Fruit fly (Drosophila melanogaster) whole organism, embryonic: ENCODE measurements around the gene HDAC6.
A peak's percentile ranks its signal among the peaks of the same experiment; 100 is the strongest.

Experiments
- ATbp ChIP-seq: fragments of 200-800 bp; sonication (Bioruptor generic); optimal IDR thresholded peaks from 2 replicates; lab custom pipeline; 2017; ENCODE audit warnings: missing biosample characterization, mild to moderate bottlenecking, missing genetic modification characterization, missing genetic modification reagents
- B-H1 ChIP-seq: fragments of 200-800 bp; sonication (Bioruptor generic); IDR thresholded peaks from 3 replicates; pipeline ENCODE4 v1.3.6; 2022; ENCODE audit warnings: missing biosample characterization, missing genetic modification characterization
- B-H2 ChIP-seq: fragments of 200-800 bp; sonication (Bioruptor generic); optimal IDR thresholded peaks from 2 replicates; lab custom pipeline; 2018; ENCODE audit warnings: missing biosample characterization, mild to moderate bottlenecking, missing genetic modification characterization
- BtbVII ChIP-seq: fragments of 200-800 bp; sonication (Bioruptor generic); optimal IDR thresholded peaks from 3 replicates; lab custom pipeline; 2017; ENCODE audit warnings: missing biosample characterization, mild to moderate bottlenecking, missing genetic modification characterization
- CG10654 ChIP-seq: fragments of 200-800 bp; sonication (Bioruptor generic); optimal IDR thresholded peaks from 2 replicates; lab custom pipeline; 2016; ENCODE audit warnings: missing biosample characterization, missing genetic modification characterization
- CG11504 ChIP-seq: fragments of 200-800 bp; sonication (Bioruptor generic); optimal IDR thresholded peaks from 3 replicates; lab custom pipeline; 2019; ENCODE audit warnings: missing biosample characterization, mild to moderate bottlenecking, missing genetic modification characterization, moderate library complexity
- CG1233 ChIP-seq: fragments of 200-800 bp; sonication (Bioruptor generic); optimal IDR thresholded peaks from 4 replicates; lab custom pipeline; 2018; ENCODE audit warnings: missing biosample characterization, mild to moderate bottlenecking, missing genetic modification characterization
- CG1602 ChIP-seq: fragments of 200-800 bp; sonication (Bioruptor generic); optimal IDR thresholded peaks from 3 replicates; lab custom pipeline; 2016; ENCODE audit warnings: missing biosample characterization, missing genetic modification characterization
- CG17829 ChIP-seq: fragments of 200-800 bp; optimal IDR thresholded peaks from 2 replicates; lab custom pipeline; 2019; ENCODE audit warnings: missing biosample characterization, mild to moderate bottlenecking, missing genetic modification characterization, moderate library complexity
- CG2678 ChIP-seq: fragments of 200-800 bp; sonication (Bioruptor generic); optimal IDR thresholded peaks from 3 replicates; lab custom pipeline; 2019; ENCODE audit warnings: missing biosample characterization, mild to moderate bottlenecking, missing genetic modification characterization, moderate library complexity
- CG3838 ChIP-seq: fragments of 200-800 bp; sonication (Bioruptor generic); optimal IDR thresholded peaks from 3 replicates; lab custom pipeline; 2016; ENCODE audit warnings: missing biosample characterization, missing genetic modification characterization
- CG4282 ChIP-seq: fragments of 200-800 bp; sonication (Bioruptor generic); optimal IDR thresholded peaks from 2 replicates; lab custom pipeline; 2016; ENCODE audit warnings: missing biosample characterization, missing genetic modification characterization
- CG4328 ChIP-seq: fragments of 200-800 bp; sonication (Bioruptor generic); optimal IDR thresholded peaks from 3 replicates; lab custom pipeline; 2017; ENCODE audit warnings: missing biosample characterization, missing genetic modification reagents, missing genetic modification characterization
- CG6683 ChIP-seq: fragments of 200-800 bp; sonication (Bioruptor generic); optimal IDR thresholded peaks from 2 replicates; lab custom pipeline; 2017; ENCODE audit warnings: missing biosample characterization, mild to moderate bottlenecking, missing genetic modification characterization, missing genetic modification reagents
- CG7372 ChIP-seq: fragments of 200-800 bp; sonication (Bioruptor generic); IDR thresholded peaks from 2 replicates; pipeline ENCODE4 v1.3.6; 2022; ENCODE audit warnings: missing biosample characterization, missing genetic modification characterization
- CG9797 ChIP-seq: fragments of 200-800 bp; sonication (Bioruptor generic); optimal IDR thresholded peaks from 3 replicates; lab custom pipeline; 2018; ENCODE audit warnings: missing biosample characterization, mild to moderate bottlenecking, missing genetic modification characterization
- Deaf1 ChIP-seq: fragments of 200-800 bp; optimal IDR thresholded peaks from 3 replicates; lab custom pipeline; 2019; ENCODE audit warnings: missing biosample characterization, mild to moderate bottlenecking, missing genetic modification characterization, moderate library complexity
- Dek ChIP-seq: fragments of 200-800 bp; sonication (Bioruptor generic); optimal IDR thresholded peaks from 3 replicates; lab custom pipeline; 2019; ENCODE audit warnings: missing biosample characterization, mild to moderate bottlenecking, missing genetic modification characterization, moderate library complexity
- Fer2 ChIP-seq: fragments of 200-800 bp; sonication (Bioruptor generic); optimal IDR thresholded peaks from 2 replicates; lab custom pipeline; 2018; ENCODE audit warnings: missing biosample characterization, mild to moderate bottlenecking, missing genetic modification characterization, moderate library complexity
- Gug ChIP-seq: fragments of 200-800 bp; sonication (Bioruptor generic); IDR thresholded peaks from 4 replicates; pipeline ENCODE4 v1.3.6; 2022; ENCODE audit warnings: missing biosample characterization, missing genetic modification characterization
- H15 ChIP-seq: fragments of 200-800 bp; sonication (Bioruptor generic); IDR thresholded peaks from 3 replicates; pipeline ENCODE4 v1.3.6; 2022; ENCODE audit warnings: missing biosample characterization, missing genetic modification characterization
- HLH4C ChIP-seq: fragments of 200-800 bp; sonication (Bioruptor generic); IDR thresholded peaks from 3 replicates; pipeline ENCODE4 v1.3.6; 2022; ENCODE audit warnings: missing biosample characterization, missing genetic modification characterization; ENCODE audit not compliant: partially characterized antibody
- Hmx ChIP-seq: fragments of 200-800 bp; sonication (Bioruptor generic); optimal IDR thresholded peaks from 2 replicates; lab custom pipeline; 2016; ENCODE audit warnings: missing biosample characterization, missing genetic modification characterization
- Rfx ChIP-seq: fragments of 200-800 bp; sonication (Bioruptor generic); IDR thresholded peaks from 2 replicates; pipeline ENCODE4 v1.3.6; 2022; ENCODE audit warnings: missing biosample characterization, missing genetic modification characterization
- Xrp1 ChIP-seq: fragments of 200-800 bp; sonication (Bioruptor generic); IDR thresholded peaks from 2 replicates; pipeline ENCODE4 v1.3.6; 2022; ENCODE audit warnings: missing biosample characterization, missing genetic modification characterization
- aop ChIP-seq: fragments of 200-800 bp; sonication (Bioruptor generic); IDR thresholded peaks from 2 replicates; pipeline ENCODE4 v1.3.6; 2022; ENCODE audit warnings: missing biosample characterization, missing genetic modification characterization
- ara ChIP-seq: fragments of 200-800 bp; sonication (Bioruptor generic); IDR thresholded peaks from 2 replicates; pipeline ENCODE4 v1.3.6; 2022; ENCODE audit warnings: missing biosample characterization, missing genetic modification characterization
- bcd ChIP-seq: fragments of 200-800 bp; sonication (Bioruptor generic); optimal IDR thresholded peaks from 2 replicates; lab custom pipeline; 2017; ENCODE audit warnings: missing biosample characterization, mild to moderate bottlenecking, missing genetic modification characterization
- bigmax ChIP-seq: fragments of 200-800 bp; sonication (Bioruptor generic); optimal IDR thresholded peaks from 2 replicates; lab custom pipeline; 2018; ENCODE audit warnings: missing biosample characterization, mild to moderate bottlenecking, missing genetic modification characterization
- btn ChIP-seq: fragments of 200-800 bp; sonication (Bioruptor generic); optimal IDR thresholded peaks from 2 replicates; lab custom pipeline; 2016; ENCODE audit warnings: missing biosample characterization, missing genetic modification characterization
- disco-r ChIP-seq: fragments of 200-800 bp; sonication (Bioruptor generic); optimal IDR thresholded peaks from 2 replicates; lab custom pipeline; 2016; ENCODE audit warnings: missing biosample characterization, missing genetic modification characterization
- ftz-f1 ChIP-seq: fragments of 200-800 bp; sonication (Bioruptor generic); optimal IDR thresholded peaks from 2 replicates; lab custom pipeline; 2016; ENCODE audit warnings: missing biosample characterization, missing genetic modification characterization
- gem ChIP-seq: fragments of 200-800 bp; sonication (Bioruptor generic); optimal IDR thresholded peaks from 2 replicates; lab custom pipeline; 2019; ENCODE audit warnings: missing biosample characterization, mild to moderate bottlenecking, missing genetic modification characterization, moderate library complexity
- grn ChIP-seq: fragments of 200-800 bp; sonication (Bioruptor generic); optimal IDR thresholded peaks from 3 replicates; lab custom pipeline; 2017; ENCODE audit warnings: missing biosample characterization, missing genetic modification characterization
- ham ChIP-seq: fragments of 200-800 bp; sonication (Bioruptor generic); IDR thresholded peaks from 2 replicates; pipeline ENCODE4 v1.3.6; 2022; ENCODE audit warnings: missing biosample characterization, missing genetic modification characterization
- ind ChIP-seq: fragments of 200-800 bp; sonication (Bioruptor generic); optimal IDR thresholded peaks from 3 replicates; lab custom pipeline; 2016; ENCODE audit warnings: missing biosample characterization, missing genetic modification characterization
- kah ChIP-seq: fragments of 200-800 bp; sonication (Bioruptor generic); optimal IDR thresholded peaks from 2 replicates; lab custom pipeline; 2018; ENCODE audit warnings: missing biosample characterization, mild to moderate bottlenecking, missing genetic modification characterization
- kay ChIP-seq: fragments of 200-800 bp; sonication (Bioruptor generic); optimal IDR thresholded peaks from 2 replicates; lab custom pipeline; 2016; ENCODE audit warnings: missing biosample characterization, missing genetic modification characterization
- ken ChIP-seq: fragments of 200-800 bp; sonication (Bioruptor generic); IDR thresholded peaks from 3 replicates; pipeline ENCODE4 v1.3.6; 2022; ENCODE audit warnings: missing biosample characterization, missing genetic modification characterization
- lbe ChIP-seq: fragments of 200-800 bp; sonication (Bioruptor generic); optimal IDR thresholded peaks from 2 replicates; lab custom pipeline; 2016; ENCODE audit warnings: missing biosample characterization, mild to moderate bottlenecking, missing genetic modification characterization
- maf-S ChIP-seq: fragments of 200-800 bp; sonication (Bioruptor generic); optimal IDR thresholded peaks from 2 replicates; lab custom pipeline; 2016; ENCODE audit warnings: missing biosample characterization, missing genetic modification characterization
- nau ChIP-seq: fragments of 200-800 bp; sonication (Bioruptor generic); optimal IDR thresholded peaks from 3 replicates; lab custom pipeline; 2017; ENCODE audit warnings: missing biosample characterization, mild to moderate bottlenecking, missing genetic modification characterization, missing genetic modification reagents
- otp ChIP-seq: fragments of 200-800 bp; sonication (Bioruptor generic); IDR thresholded peaks from 3 replicates; pipeline ENCODE4, ENCODE4 v1.3.6; 2022; ENCODE audit warnings: missing biosample characterization, missing genetic modification characterization
- pum ChIP-seq: fragments of 200-800 bp; sonication (Bioruptor generic); optimal IDR thresholded peaks from 2 replicates; lab custom pipeline; 2016; ENCODE audit warnings: missing biosample characterization, missing genetic modification characterization
- ro ChIP-seq: fragments of 200-800 bp; sonication (Bioruptor generic); IDR thresholded peaks from 2 replicates; pipeline ENCODE4 v1.3.6; 2022; ENCODE audit warnings: missing biosample characterization, missing genetic modification characterization
- seq ChIP-seq: fragments of 200-800 bp; sonication (Bioruptor generic); IDR thresholded peaks from 2 replicates; pipeline ENCODE4 v1.3.6; 2022; ENCODE audit warnings: missing biosample characterization, missing genetic modification characterization
- shn ChIP-seq: fragments of 200-800 bp; sonication (Bioruptor generic); optimal IDR thresholded peaks from 3 replicates; lab custom pipeline; 2016; ENCODE audit warnings: missing biosample characterization, missing genetic modification characterization
- vfl ChIP-seq: fragments of 200-800 bp; sonication (Bioruptor generic); optimal IDR thresholded peaks from 2 replicates; lab custom pipeline; 2016; ENCODE audit warnings: missing biosample characterization, missing genetic modification characterization
- wek ChIP-seq: fragments of 200-800 bp; sonication (Bioruptor generic); optimal IDR thresholded peaks from 3 replicates; lab custom pipeline; 2018; ENCODE audit warnings: missing biosample characterization, mild to moderate bottlenecking, missing genetic modification characterization, moderate library complexity
- zfh2 ChIP-seq: fragments of 200-800 bp; sonication (Bioruptor generic); optimal IDR thresholded peaks from 2 replicates; lab custom pipeline; 2016; ENCODE audit warnings: missing biosample characterization, missing genetic modification characterization

The HDAC6 gene

DNA sequence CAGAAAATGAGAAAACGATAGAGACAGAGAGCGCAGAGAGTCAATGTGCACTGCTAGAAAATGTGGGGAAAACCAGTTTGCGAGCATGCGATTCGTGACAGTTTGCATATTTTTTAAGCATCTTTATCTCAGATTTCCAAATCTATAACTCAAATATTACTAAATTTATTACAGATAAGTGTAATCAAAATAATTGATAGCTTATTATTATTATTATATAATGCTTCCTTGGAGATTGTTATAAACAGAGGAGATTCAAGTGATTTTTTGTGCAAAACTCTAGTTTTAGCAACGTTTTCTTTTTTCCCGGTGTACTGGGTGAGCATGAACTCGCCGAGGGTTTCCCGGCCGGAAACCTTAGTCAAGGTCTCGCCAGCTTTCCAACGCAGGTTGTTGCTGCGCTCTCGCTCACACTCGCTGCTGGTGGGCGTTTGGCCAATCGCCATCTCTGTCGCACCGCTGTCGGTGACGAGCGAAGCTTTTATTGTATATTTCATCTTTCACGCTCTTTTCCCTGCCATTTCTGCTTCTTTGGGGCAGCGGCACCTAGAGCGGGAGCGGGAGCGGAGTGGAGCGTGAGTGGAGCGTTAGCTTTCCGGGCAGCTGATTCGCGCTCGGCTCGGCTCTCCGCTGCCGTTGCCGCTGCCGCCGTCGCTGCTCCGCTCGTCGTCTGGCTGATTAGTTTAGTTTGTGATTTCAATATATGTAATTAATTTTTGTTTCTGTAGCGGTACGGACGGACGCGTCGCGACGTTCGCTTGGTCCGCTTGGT lies 34.6 kb upstream of the HDAC6 start (continued):
- peak; percentile 99 for TF ChIP-seq gem
- peak; percentile 62 for TF ChIP-seq CG3838 (GFP tag; lab: Kevin White, UChicago)
- peak; percentile 99 for TF ChIP-seq ftz-f1 (GFP tag; lab: Kevin White, UChicago)
- TF ChIP-seq CG4282 (GFP tag; lab: Kevin White, UChicago) = peak; percentile 47
- TF ChIP-seq Rfx = peak; percentile 98
- TF ChIP-seq vfl (GFP tag; lab: Kevin White, UChicago) = peak; percentile 78
- peak; percentile 65 for TF ChIP-seq Hmx (GFP tag; lab: Kevin White, UChicago)
- peak; percentile 95 for TF ChIP-seq Gug (GFP tag; lab: Robert Waterston, UW)
- peak; percentile 96 for TF ChIP-seq CG6683
- peak; percentile 98 for TF ChIP-seq ind (GFP tag; lab: Kevin White, UChicago)
- TF ChIP-seq seq = peak; percentile 98
- peak; percentile 30 for TF ChIP-seq lbe (GFP tag; lab: Kevin White, UChicago)
- peak; percentile 97 for TF ChIP-seq ATbp
- peak; percentile 92 for TF ChIP-seq ham (GFP tag; lab: Robert Waterston, UW)
- peak; percentile 79 for TF ChIP-seq Deaf1 (tag; lab: Kevin White, UChicago)
- TF ChIP-seq CG17829 (tag; lab: Kevin White, UChicago) = peak; percentile 97
- peak; percentile 90 for TF ChIP-seq ara (GFP tag; lab: Robert Waterston, UW)
- TF ChIP-seq wek (GFP tag; lab: Kevin White, UChicago) = peak; percentile 77
- TF ChIP-seq CG1602 (GFP tag; lab: Kevin White, UChicago) = peak; percentile 96
- peak; percentile 98 for TF ChIP-seq CG11504 (tag; lab: Kevin White, UChicago)
- peak; percentile 42 for TF ChIP-seq disco-r
- peak; percentile 96 for TF ChIP-seq Fer2 (tag; lab: Kevin White, UChicago)
- peak; percentile 97 for TF ChIP-seq CG4328 (GFP tag; lab: Kevin White, UChicago)
- TF ChIP-seq bigmax (GFP tag; lab: Kevin White, UChicago) = peak; percentile 29
- TF ChIP-seq aop (GFP tag; lab: Robert Waterston, UW) = peak; percentile 31
- peak; percentile 92 for TF ChIP-seq ro
- peak; percentile 97 for TF ChIP-seq kah (GFP tag; lab: Kevin White, UChicago)
- TF ChIP-seq grn (GFP tag; lab: Kevin White, UChicago) = peak; percentile 59
- peak; percentile 94 for TF ChIP-seq kay (GFP tag; lab: Kevin White, UChicago)
- TF ChIP-seq Dek (tag; lab: Kevin White, UChicago) = peak; percentile 98
- peak; percentile 96 for TF ChIP-seq CG10654 (GFP tag; lab: Kevin White, UChicago)
- peak; percentile 97 for TF ChIP-seq BtbVII (GFP tag; lab: Kevin White, UChicago)
- TF ChIP-seq otp (GFP tag; lab: Robert Waterston, UW) = peak; percentile 87; the same call in 2 of the 3 replicates
- peak; percentile 55 for TF ChIP-seq pum (GFP tag; lab: Kevin White, UChicago)
- TF ChIP-seq zfh2 (GFP tag; lab: Kevin White, UChicago) = peak; percentile 86
- TF ChIP-seq ken (GFP tag; lab: Robert Waterston, UW) = peak; percentile 92
- peak; percentile 64 for TF ChIP-seq maf-S (GFP tag; lab: Kevin White, UChicago)
- peak; percentile 97 for TF ChIP-seq CG7372 (GFP tag; lab: Robert Waterston, UW)
- TF ChIP-seq Xrp1 (GFP tag; lab: Robert Waterston, UW) = peak; percentile 96
- peak; percentile 48 for TF ChIP-seq CG9797 (GFP tag; lab: Kevin White, UChicago)
- TF ChIP-seq btn (GFP tag; lab: Kevin White, UChicago) = no peak
- TF ChIP-seq bcd (GFP tag; lab: Kevin White, UChicago) = peak; percentile 99
- peak; percentile 96 for TF ChIP-seq H15 (GFP tag; lab: Robert Waterston, UW)
- TF ChIP-seq HLH4C (GFP tag; lab: Robert Waterston, UW) = no peak
- peak; percentile 95 for TF ChIP-seq B-H1
- TF ChIP-seq nau = peak; percentile 97
- TF ChIP-seq CG1233 (GFP tag; lab: Kevin White, UChicago) = peak; percentile 97
- peak; percentile 99 for TF ChIP-seq CG2678 (tag; lab: Kevin White, UChicago)
- peak; percentile 92 for TF ChIP-seq B-H2 (GFP tag; lab: Kevin White, UChicago)
- peak; percentile 68 for TF ChIP-seq shn (GFP tag; lab: Kevin White, UChicago)
